Fruit fly (Drosophila melanogaster): ENCODE results near the gene Osi10a.

DNA sequence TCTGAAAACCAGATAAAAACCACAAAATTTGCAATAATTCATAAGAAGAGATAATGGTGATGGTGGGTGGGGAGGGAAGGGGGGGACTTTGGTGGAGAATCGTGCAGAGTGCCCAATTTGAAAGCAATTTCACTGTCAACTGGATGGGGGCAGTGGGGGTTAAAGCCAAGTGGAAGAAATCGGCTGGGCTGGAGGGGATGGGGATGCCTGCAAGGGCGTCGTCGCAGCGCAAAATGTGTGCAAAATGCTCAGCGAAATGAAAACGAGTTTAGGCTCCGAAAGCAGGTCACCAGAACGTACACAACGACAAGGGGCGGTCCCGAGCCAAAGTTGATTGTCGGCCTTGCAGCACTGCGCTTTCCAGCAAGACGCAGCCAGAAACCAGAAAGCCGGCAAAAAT, 10.9 kb upstream of the Osi10a start:
- TF ChIP-seq usp (GFP tag; optimal IDR thresholded peaks at IDR 0.05) = no peak
- no peak for TF ChIP-seq CG9705 (GFP tag; optimal IDR thresholded peaks at IDR 0.05)
- no peak for TF ChIP-seq N (GFP tag; optimal IDR thresholded peaks at IDR 0.05)
- no peak for TF ChIP-seq sage (GFP tag; optimal IDR thresholded peaks at IDR 0.05)
- no peak for TF ChIP-seq Abd-B (GFP tag; optimal IDR thresholded peaks at IDR 0.05)
- no peak for TF ChIP-seq brk (GFP tag; optimal IDR thresholded peaks at IDR 0.05)
- no peak for TF ChIP-seq Hr78 (GFP tag; optimal IDR thresholded peaks at IDR 0.05)
- TF ChIP-seq Dfd (GFP tag; optimal IDR thresholded peaks at IDR 0.05) = no peak
- no peak for TF ChIP-seq Sp1 (GFP tag; optimal IDR thresholded peaks at IDR 0.05)
- no peak for TF ChIP-seq br (GFP tag; optimal IDR thresholded peaks at IDR 0.05)
- TF ChIP-seq pan (optimal IDR thresholded peaks at IDR 0.05) = no peak

All from whole organism, wandering third instar larva.